Worm (Caenorhabditis elegans): Measurements from ENCODE around the gene srbc-42.

The srbc-42 gene

ce11 chrV:2155232-2155631 is 35.8 kb downstream of the srbc-42 start, which contains the start of gene srbc-21:
srbc-21 (plus strand) TSS chrV:2155532.
- no peak for TF ChIP-seq nhr-43 (tag; optimal IDR thresholded peaks at IDR 0.05; ENCODE audit: poor library complexity, severe bottlenecking)
- TF ChIP-seq unc-62 (GFP tag; optimal IDR thresholded peaks at IDR 0.05) = no peak
- no peak for TF ChIP-seq hmg-11 (tag; optimal IDR thresholded peaks at IDR 0.05)
- TF ChIP-seq snpc-4 (tag; optimal IDR thresholded peaks at IDR 0.05) = no peak
- TF ChIP-seq pha-4 (tag; optimal IDR thresholded peaks at IDR 0.05) = no peak
- TF ChIP-seq elt-2 (tag; optimal IDR thresholded peaks at IDR 0.05) = no peak
- no peak for TF ChIP-seq daf-12 (tag; optimal IDR thresholded peaks at IDR 0.05)
- TF ChIP-seq mml-1 (tag; optimal IDR thresholded peaks at IDR 0.05) = no peak

ce11 chrV:2153274-2153673 is 37.7 kb downstream of the srbc-42 start, which contains the start of gene srbc-23:
srbc-23 (plus strand) TSS chrV:2153574.
- TF ChIP-seq egl-5 (tag; optimal IDR thresholded peaks at IDR 0.05) (no peak), elt-1 (tag; optimal IDR thresholded peaks at IDR 0.05) (no peak), hmg-11 (tag; optimal IDR thresholded peaks at IDR 0.05) (no peak), ztf-11 (tag; optimal IDR thresholded peaks at IDR 0.05) (no peak), egl-27 (tag; optimal IDR thresholded peaks at IDR 0.05) (no peak), daf-12 (tag; optimal IDR thresholded peaks at IDR 0.05) (no peak), nhr-77 (tag; optimal IDR thresholded peaks at IDR 0.05) (no peak), unc-62 (GFP tag; optimal IDR thresholded peaks at IDR 0.05) (no peak), nhr-12 (tag; optimal IDR thresholded peaks at IDR 0.05) (no peak), lin-15B (tag; optimal IDR thresholded peaks at IDR 0.05) (no peak), elt-3 (tag; optimal IDR thresholded peaks at IDR 0.05) (no peak), nfya-1 (tag; optimal IDR thresholded peaks at IDR 0.05; ENCODE audit: insufficient read depth) (no peak)

- TF ChIP-seq nhr-28 (tag; optimal IDR thresholded peaks at IDR 0.05) (no peak), ztf-4 (tag; optimal IDR thresholded peaks at IDR 0.05) (no peak), zag-1 (tag; optimal IDR thresholded peaks at IDR 0.05) (no peak), lsy-12 (tag; optimal IDR thresholded peaks at IDR 0.05) (no peak), elt-3 (tag; optimal IDR thresholded peaks at IDR 0.05) (no peak), fkh-10 (GFP tag; optimal IDR thresholded peaks at IDR 0.05) (no peak), mdl-1 (tag; optimal IDR thresholded peaks at IDR 0.05) (no peak), nhr-43 (tag; optimal IDR thresholded peaks at IDR 0.05; ENCODE audit: poor library complexity, severe bottlenecking) (no peak), elt-1 (tag; optimal IDR thresholded peaks at IDR 0.05) (no peak), fos-1 (tag; optimal IDR thresholded peaks at IDR 0.05) (no peak), nfya-1 (tag; optimal IDR thresholded peaks at IDR 0.05; ENCODE audit: insufficient read depth) (no peak), snpc-4 (tag; optimal IDR thresholded peaks at IDR 0.05) (no peak), ama-1 (optimal IDR thresholded peaks at IDR 0.05) (no peak), aly-2 (tag; optimal IDR thresholded peaks at IDR 0.05) (no peak), pqm-1 (tag; optimal IDR thresholded peaks at IDR 0.05) (no peak), ceh-16 (tag; optimal IDR thresholded peaks at IDR 0.05) (no peak), unc-39 (tag; optimal IDR thresholded peaks at IDR 0.05) (no peak), lin-15B (tag; optimal IDR thresholded peaks at IDR 0.05) (no peak), ceh-28 (tag; optimal IDR thresholded peaks at IDR 0.05) (no peak), nhr-25 (tag; optimal IDR thresholded peaks at IDR 0.05) (no peak)
These were observed 39.6 kb downstream of the srbc-42 start, which contains the start of gene srbc-24 for ce11 chrV:2151458-2151857. srbc-24 (plus strand) TSS chrV:2151758.

- TF ChIP-seq daf-12 (tag; optimal IDR thresholded peaks at IDR 0.05) = no peak
- no peak for TF ChIP-seq unc-62 (GFP tag; optimal IDR thresholded peaks at IDR 0.05)
- TF ChIP-seq tbx-2 (tag; optimal IDR thresholded peaks at IDR 0.05) = no peak
- no peak for TF ChIP-seq R02D3.7 (tag; optimal IDR thresholded peaks at IDR 0.05)
- TF ChIP-seq ceh-9 (tag; optimal IDR thresholded peaks at IDR 0.05) = no peak
- no peak for TF ChIP-seq nhr-12 (tag; optimal IDR thresholded peaks at IDR 0.05)
- TF ChIP-seq elt-1 (tag; optimal IDR thresholded peaks at IDR 0.05) = no peak
- TF ChIP-seq nhr-43 (tag; optimal IDR thresholded peaks at IDR 0.05; ENCODE audit: poor library complexity, severe bottlenecking) = no peak
These were observed 40.1 kb downstream of the srbc-42 start, which contains the start of gene C45H4.13 for ce11 chrV:2150876-2151275. C45H4.13 (minus strand) TSS chrV:2150976.

- TF ChIP-seq nfya-1 (tag; optimal IDR thresholded peaks at IDR 0.05; ENCODE audit: insufficient read depth) (no peak), lin-15B (tag; optimal IDR thresholded peaks at IDR 0.05) (no peak), nhr-11 (tag; optimal IDR thresholded peaks at IDR 0.05) (no peak)
These were observed 41.6 kb downstream of the srbc-42 start, which contains the start of gene C45H4.21 for ce11 chrV:2149432-2149831. C45H4.21 (minus strand) TSS chrV:2149532.
